Worm (Caenorhabditis elegans): ENCODE measurements around the gene W03H9.2.
"Not testable (repeated sequence)": the region's sequence is repeated elsewhere in the genome, so short reads cannot be mapped to it uniquely, and the experiment has no call there.

The W03H9.2 gene

ce11 chrII:14142098-14142554 lies 1.5 kb downstream of the W03H9.2 start, which contains the start of gene cacn-1:
Gene cacn-1 (minus strand): TSS chrII:14142148.
- peak; percentile 3 for TF ChIP-seq rpc-1 (optimal IDR thresholded peaks at IDR 0.05)
- TF ChIP-seq rpc-1 (tag; optimal IDR thresholded peaks at IDR 0.05); snpc-4 (GFP tag; optimal IDR thresholded peaks at IDR 0.05): not testable (repeated sequence)
- peak; percentile 38; the same call in 1 of the 2 replicates for TF ChIP-seq rcor-1 (GFP tag; IDR thresholded peaks at IDR 0.05)
- TF ChIP-seq madf-3 (GFP tag; IDR thresholded peaks at IDR 0.05): peak; percentile 79; the same call in 1 of the 2 replicates
- 0 out of 2 replicates have a peak, but pooled peaks have one; percentile 46 for TF ChIP-seq Y56A3A.18 (GFP tag; IDR thresholded peaks at IDR 0.05)
- peak; percentile 69 for TF ChIP-seq ekl-4 (GFP tag; IDR thresholded peaks at IDR 0.05)
- TF ChIP-seq lin-40 (tag; optimal IDR thresholded peaks at IDR 0.05): peak; percentile 71
- peak; percentile 29; the same call in 1 of the 2 replicates for TF ChIP-seq Y95B8A.8 (GFP tag; IDR thresholded peaks at IDR 0.05)
- TF ChIP-seq hmg-1.2 (GFP tag; IDR thresholded peaks at IDR 0.05): peak; percentile 62
- peak; percentile 93 for TF ChIP-seq ceh-100 (GFP tag; IDR thresholded peaks at IDR 0.05)
- 0 out of 2 replicates have a peak, but pooled peaks have one; percentile 30 for TF ChIP-seq bed-2 (GFP tag; IDR thresholded peaks at IDR 0.05)
- TF ChIP-seq lin-35 (GFP tag; optimal IDR thresholded peaks at IDR 0.05): peak in 1 of 3 experiments; percentile 24
- TF ChIP-seq pbrm-1 (GFP tag; IDR thresholded peaks at IDR 0.05): peak; percentile 56; the same call in 1 of the 2 replicates
- TF ChIP-seq lir-1 (GFP tag; conservative IDR thresholded peaks at IDR 0.05): 0 out of 2 replicates have a peak, but pooled peaks have one; percentile 14
- TF ChIP-seq madf-10 (tag; optimal IDR thresholded peaks at IDR 0.05): peak; percentile 39
- peak; percentile 10 for TF ChIP-seq F49E8.2 (tag; optimal IDR thresholded peaks at IDR 0.05; ENCODE audit: insufficient read depth)
- TF ChIP-seq hsf-1 (GFP tag; IDR thresholded peaks at IDR 0.05): 0 out of 2 replicates have a peak, but pooled peaks have one; percentile 21
- peak; percentile 55 for TF ChIP-seq egrh-3 (GFP tag; IDR thresholded peaks at IDR 0.05)
- peak; percentile 58; the same call in 1 of the 2 replicates for TF ChIP-seq Y53G8AR.9 (GFP tag; conservative IDR thresholded peaks at IDR 0.05)
- TF ChIP-seq D2030.7 (GFP tag; IDR thresholded peaks at IDR 0.05): peak; percentile 47; the same call in 1 of the 2 replicates
- TF ChIP-seq egl-44 (GFP tag; IDR thresholded peaks at IDR 0.05): peak; percentile 19; the same call in 1 of the 2 replicates
- peak; percentile 8 for TF ChIP-seq nhr-80 (tag; optimal IDR thresholded peaks at IDR 0.05)
- peak; percentile 37 for TF ChIP-seq attf-5 (GFP tag; optimal IDR thresholded peaks at IDR 0.05)
- TF ChIP-seq attf-3 (GFP tag; conservative IDR thresholded peaks at IDR 0.05): peak; percentile 37; the same call in 1 of the 2 replicates
- TF ChIP-seq nfyb-1 (GFP tag; IDR thresholded peaks at IDR 0.05): peak; percentile 85; the same call in 1 of the 2 replicates
- TF ChIP-seq ztf-28 (GFP tag; IDR thresholded peaks at IDR 0.05): peak; percentile 67; the same call in 1 of the 2 replicates
- peak; percentile 79 for TF ChIP-seq dox-1 (GFP tag; IDR thresholded peaks at IDR 0.05)
- peak; percentile 84 for TF ChIP-seq C06A6.2 (GFP tag; conservative IDR thresholded peaks at IDR 0.05)
- TF ChIP-seq K11D2.4 (GFP tag; IDR thresholded peaks at IDR 0.05): peak; percentile 67
- 0 out of 2 replicates have a peak, but pooled peaks have one; percentile 21 for TF ChIP-seq F33H1.4 (GFP tag; IDR thresholded peaks at IDR 0.05)
- TF ChIP-seq cebp-1 (GFP tag; IDR thresholded peaks at IDR 0.05): 0 out of 2 replicates have a peak, but pooled peaks have one; percentile 50
- peak; percentile 73 for TF ChIP-seq cebp-1 (tag; optimal IDR thresholded peaks at IDR 0.05)
- TF ChIP-seq athp-1 (tag; optimal IDR thresholded peaks at IDR 0.05): peak; percentile 20
- peak; percentile 90 for TF ChIP-seq mcd-1 (GFP tag; IDR thresholded peaks at IDR 0.05)
- TF ChIP-seq snpc-4 (tag; optimal IDR thresholded peaks at IDR 0.05): peak in 2 of 4 experiments; percentile 35 to 41
- peak; percentile 34; the same call in 1 of the 2 replicates for TF ChIP-seq madf-6 (GFP tag; IDR thresholded peaks at IDR 0.05)
- TF ChIP-seq B0019.2 (GFP tag; conservative IDR thresholded peaks at IDR 0.05): 0 out of 2 replicates have a peak, but pooled peaks have one; percentile 24

All from whole organism, young adult.